Worm (Caenorhabditis elegans) whole organism, mixed stage, embryonic: ENCODE results near the gene bgnt-1.4.

ENCODE experiments used
- ceh-43 ChIP-seq: fragments of 200-800 bp; sonication (Bioruptor generic); optimal IDR thresholded peaks from 2 replicates; lab custom pipeline; 2018; ENCODE audit warnings: mild to moderate bottlenecking, missing genetic modification characterization, moderate library complexity, missing compliant biosample characterization
- ces-1 ChIP-seq: fragments of 150-350 bp; optimal IDR thresholded peaks from 2 replicates; lab custom pipeline; 2014; ENCODE audit warnings: missing biosample characterization, missing genetic modification reagents, missing genetic modification characterization
- lin-32 ChIP-seq: fragments of 200-800 bp; sonication (Bioruptor generic); optimal IDR thresholded peaks from 2 replicates; lab custom pipeline; 2018; ENCODE audit warnings: mild to moderate bottlenecking, missing genetic modification characterization, missing compliant biosample characterization
- lsy-2 ChIP-seq: fragments of 150-350 bp; optimal IDR thresholded peaks from 2 replicates; lab custom pipeline; 2014; ENCODE audit warnings: missing biosample characterization, missing genetic modification characterization
- mep-1 ChIP-seq: fragments of 150-350 bp; optimal IDR thresholded peaks from 2 replicates; lab custom pipeline; 2017; ENCODE audit warnings: missing biosample characterization, missing genetic modification reagents, missing genetic modification characterization, inconsistent platforms
- nhr-237 ChIP-seq: fragments of 150-350 bp; optimal IDR thresholded peaks from 2 replicates; lab custom pipeline; 2014; ENCODE audit warnings: missing biosample characterization, missing genetic modification characterization
- nhr-76 ChIP-seq: sonication (generic microtip); optimal IDR thresholded peaks from 2 replicates; lab custom pipeline; 2017; ENCODE audit warnings: missing biosample characterization, missing genetic modification characterization
- unc-120 ChIP-seq: sonication (generic microtip); optimal IDR thresholded peaks from 2 replicates; lab custom pipeline; 2017; ENCODE audit warnings: missing genetic modification characterization, missing compliant biosample characterization; ENCODE audit not compliant: poor library complexity, severe bottlenecking
- unc-39 ChIP-seq: fragments of 150-350 bp; optimal IDR thresholded peaks from 2 replicates; lab custom pipeline; 2014; ENCODE audit warnings: missing biosample characterization, missing genetic modification characterization
- unc-62 ChIP-seq: fragments of 150-350 bp; optimal IDR thresholded peaks from 2 replicates; lab custom pipeline; 2014; ENCODE audit warnings: missing biosample characterization, missing genetic modification reagents, missing genetic modification characterization
- zip-8 ChIP-seq: fragments of 150-350 bp; optimal IDR thresholded peaks from 2 replicates; lab custom pipeline; 2014; ENCODE audit warnings: missing biosample characterization, missing genetic modification characterization
- ztf-11 ChIP-seq: fragments of 150-350 bp; optimal IDR thresholded peaks from 2 replicates; lab custom pipeline; 2014; ENCODE audit warnings: missing biosample characterization, missing genetic modification characterization

ce11 chrV:4742190-4742589 is 18.6 kb upstream of the bgnt-1.4 start, which contains the start of gene ugt-61:
- TF ChIP-seq unc-39 (tag; lab: Kevin White, UChicago) (no peak), nhr-237 (no peak), nhr-76 (tag; lab: Kevin White, UChicago) (no peak), zip-8 (tag; lab: Kevin White, UChicago) (no peak), lin-32 (no peak), ztf-11 (no peak), unc-62 (GFP tag; lab: Kevin White, UChicago) (no peak), mep-1 (tag; lab: Kevin White, UChicago) (no peak), ceh-43 (GFP tag; lab: Kevin White, UChicago) (no peak), lsy-2 (tag; lab: Kevin White, UChicago) (no peak), ces-1 (no peak), unc-120 (tag; lab: Kevin White, UChicago) (no peak)
